Fruit fly (Drosophila melanogaster): ENCODE data around the gene Lcp65Ag3.

dm6 chr3L:6116881-6117280 lies 13.9 kb downstream of the Lcp65Ag3 start:
- TF ChIP-seq CG8159 (tag; optimal IDR thresholded peaks at IDR 0.05) (no peak), D1 (tag; optimal IDR thresholded peaks at IDR 0.05) (no peak), CG12605 (GFP tag; IDR thresholded peaks at IDR 0.05) (no peak), CG4496 (GFP tag; IDR thresholded peaks at IDR 0.05) (no peak)

Data from whole organism, pupa.